Worm (Caenorhabditis elegans) whole organism, L4 larva: ENCODE results near the gene F35F10.7.

Source experiments
- F10B5.3 ChIP-seq: sonication (generic microtip); optimal IDR thresholded peaks from 2 replicates; lab custom pipeline; 2016; ENCODE audit warnings: mild to moderate bottlenecking, missing genetic modification characterization, missing compliant biosample characterization
- F26F4.8 ChIP-seq: fragments of 200-800 bp; sonication (Bioruptor generic); conservative IDR thresholded peaks from 2 replicates; pipeline ENCODE4 v1.3.6; 2022; ENCODE audit warnings: missing genetic modification characterization, missing compliant biosample characterization
- F37D6.2 ChIP-seq: sonication (generic microtip); optimal IDR thresholded peaks from 2 replicates; lab custom pipeline; 2016; ENCODE audit warnings: mild to moderate bottlenecking, missing genetic modification characterization, missing compliant biosample characterization
- Y48G9A.11 ChIP-seq: fragments of 200-800 bp; sonication (Bioruptor generic); IDR thresholded peaks from 2 replicates; pipeline ENCODE4 v1.3.6; 2022; ENCODE audit warnings: missing genetic modification reagents, missing genetic modification characterization, missing compliant biosample characterization
- aha-1 ChIP-seq: fragments of 150-350 bp; peaks from one replicate; lab custom pipeline; 2014; ENCODE audit warnings: missing biosample characterization, missing genetic modification characterization
- arid-1 ChIP-seq: fragments of 200-800 bp; sonication (Bioruptor generic); conservative IDR thresholded peaks from 2 replicates; pipeline ENCODE4 v1.3.6; 2022; ENCODE audit warnings: missing genetic modification reagents, missing genetic modification characterization, missing compliant biosample characterization
- ceh-20 ChIP-seq: fragments of 200-800 bp; sonication (Bioruptor generic); IDR thresholded peaks from 2 replicates; pipeline ENCODE4 v1.3.6; 2022; ENCODE audit warnings: missing genetic modification reagents, missing genetic modification characterization, missing compliant biosample characterization
- ceh-28 ChIP-seq: fragments of 150-350 bp; optimal IDR thresholded peaks from 2 replicates; lab custom pipeline; 2014; ENCODE audit warnings: missing biosample characterization, missing genetic modification reagents, missing genetic modification characterization
- ces-1 ChIP-seq: fragments of 150-350 bp; sonication (generic microtip); optimal IDR thresholded peaks from 4 replicates; lab custom pipeline; 2014; ENCODE audit warnings: missing biosample characterization, missing genetic modification reagents, missing genetic modification characterization
- cey-2 ChIP-seq: sonication (generic microtip); optimal IDR thresholded peaks from 3 replicates; lab custom pipeline; 2017; ENCODE audit warnings: missing genetic modification characterization, mild to moderate bottlenecking, missing compliant biosample characterization, antibody characterized with exemption, borderline replicate concordance; ENCODE audit not compliant: insufficient read depth
- dmd-8 ChIP-seq: fragments of 200-800 bp; sonication (Bioruptor generic); IDR thresholded peaks from 2 replicates; pipeline ENCODE4 v1.3.6; 2022; ENCODE audit warnings: missing genetic modification characterization, missing compliant biosample characterization
- dpl-1 ChIP-seq: fragments of 150-350 bp; optimal IDR thresholded peaks from 2 replicates; lab custom pipeline; 2014; ENCODE audit warnings: missing biosample characterization, missing genetic modification reagents, missing genetic modification characterization
- hmg-1.1 ChIP-seq: fragments of 200-800 bp; sonication (Bioruptor generic); IDR thresholded peaks from 2 replicates; pipeline ENCODE4 v1.3.6; 2022; ENCODE audit warnings: missing genetic modification reagents, missing genetic modification characterization, missing compliant biosample characterization
- lin-1 ChIP-seq: fragments of 200-800 bp; sonication (Bioruptor generic); IDR thresholded peaks from 2 replicates; pipeline ENCODE4 v1.3.6; 2022; ENCODE audit warnings: missing genetic modification reagents, missing genetic modification characterization, missing compliant biosample characterization
- madf-5 ChIP-seq, 2 experiments: fragments of 200-800 bp; sonication (Bioruptor generic); IDR thresholded peaks; 2 replicates each; pipeline ENCODE4 v1.3.6; 2022; ENCODE audit warnings: missing compliant biosample characterization in 2 of 2, missing genetic modification characterization in 2 of 2
- mdl-1 ChIP-seq, 2 experiments: fragments of 150-350 bp in 1 of 2; sonication (generic microtip) in 1 of 2; optimal IDR thresholded peaks; 2 replicates each; lab custom pipeline; 2014 to 2017; ENCODE audit warnings: missing biosample characterization in 2 of 2, missing genetic modification characterization in 2 of 2
- mxl-2 ChIP-seq: fragments of 200-800 bp; sonication (Bioruptor generic); conservative IDR thresholded peaks from 2 replicates; pipeline ENCODE4 v1.3.6; 2022; ENCODE audit warnings: missing genetic modification reagents, missing genetic modification characterization, missing compliant biosample characterization
- nhr-237 ChIP-seq: sonication (generic microtip); optimal IDR thresholded peaks from 2 replicates; lab custom pipeline; 2017; ENCODE audit warnings: missing biosample characterization, missing genetic modification characterization
- nhr-41 ChIP-seq: fragments of 200-800 bp; sonication (Bioruptor generic); IDR thresholded peaks from 2 replicates; pipeline ENCODE4 v1.3.6; 2022; ENCODE audit warnings: missing genetic modification reagents, missing genetic modification characterization, missing compliant biosample characterization
- nhr-6 ChIP-seq: fragments of 150-350 bp; optimal IDR thresholded peaks from 2 replicates; lab custom pipeline; 2014; ENCODE audit warnings: missing biosample characterization, missing genetic modification characterization
- spr-3 ChIP-seq: fragments of 200-800 bp; sonication (Bioruptor generic); optimal IDR thresholded peaks from 2 replicates; lab custom pipeline; 2018; ENCODE audit warnings: mild to moderate bottlenecking, missing genetic modification characterization, missing compliant biosample characterization
- unc-130 ChIP-seq: sonication (generic microtip); optimal IDR thresholded peaks from 2 replicates; lab custom pipeline; 2016; ENCODE audit warnings: missing genetic modification reagents, missing genetic modification characterization, missing compliant biosample characterization
- unc-62 ChIP-seq, 3 experiments: fragments of 150-350 bp in 1 of 3; sonication (generic microtip); optimal IDR thresholded peaks in 2 of 3; peaks in 1 of 3; 1 replicate in 1 of 3; 2 replicates in 2 of 3; lab custom pipeline; 2014 to 2017; ENCODE audit warnings: missing biosample characterization in 3 of 3, missing genetic modification characterization in 3 of 3, missing genetic modification reagents in 3 of 3, missing genotype in 1 of 3
- zfp-3 ChIP-seq: fragments of 200-800 bp; sonication (Bioruptor generic); conservative IDR thresholded peaks from 2 replicates; pipeline ENCODE4 v1.3.6; 2022; ENCODE audit warnings: missing genetic modification reagents, missing genetic modification characterization, missing compliant biosample characterization
- ztf-7 ChIP-seq: fragments of 150-350 bp; optimal IDR thresholded peaks from 2 replicates; lab custom pipeline; 2014; ENCODE audit warnings: missing biosample characterization, missing genetic modification characterization

Gene F35F10.7

ce11 chrV:3308169-3308568, 20.9 kb upstream of the F35F10.7 start, which contains the start of gene srbc-3:
Gene srbc-3 (plus strand): TSS chrV:3308469.
- no peak for TF ChIP-seq ceh-28
- TF ChIP-seq ceh-20 = no peak
- no peak for TF ChIP-seq ces-1 (GFP tag; lab: Kevin White, UChicago)
- TF ChIP-seq mxl-2 (GFP tag; lab: Robert Waterston, UW) = no peak
- TF ChIP-seq lin-1 (GFP tag; lab: Robert Waterston, UW) = no peak
- peak in 1 of 2 experiments; percentile 67 for TF ChIP-seq unc-62 (GFP tag; optimal IDR thresholded peaks at IDR 0.05 in 1 of 2; lab: Kevin White, UChicago)
- TF ChIP-seq unc-62 (tag; optimal IDR thresholded peaks at IDR 0.05; lab: Kevin White, UChicago) = no peak
- no peak for TF ChIP-seq F26F4.8
- no peak for TF ChIP-seq cey-2 (tag; lab: Kevin White, UChicago)

- TF ChIP-seq unc-62 (GFP tag; optimal IDR thresholded peaks at IDR 0.05 in 1 of 2; lab: Kevin White, UChicago) (no peak), unc-62 (tag; optimal IDR thresholded peaks at IDR 0.05; lab: Kevin White, UChicago) (no peak), Y48G9A.11 (GFP tag; lab: Robert Waterston, UW) (no peak), mdl-1 (tag; optimal IDR thresholded peaks at IDR 0.05; lab: Kevin White, UChicago) (no peak), dmd-8 (GFP tag; lab: Robert Waterston, UW) (no peak), aha-1 (tag; lab: Kevin White, UChicago) (peak; percentile 2), zfp-3 (no peak)
- TF ChIP-seq, all 104 proteins: peak for 1
Measured at ce11 chrV:3301898-3302297, 14.7 kb upstream of the F35F10.7 start, which contains the start of gene srbc-1. Gene srbc-1 (minus strand): TSS chrV:3301998.

- TF ChIP-seq dpl-1 (GFP tag; lab: Kevin White, UChicago) = no peak
- peak in 1 of 2 experiments; percentile 70; a peak in 1 of 4 replicates for TF ChIP-seq madf-5 (GFP tag; IDR thresholded peaks at IDR 0.05; lab: Robert Waterston, UW)
- TF ChIP-seq aha-1 (tag; lab: Kevin White, UChicago) = no peak
- TF ChIP-seq hmg-1.1 (GFP tag; lab: Robert Waterston, UW) = no peak
Measured at ce11 chrV:3299437-3299836, 12.2 kb upstream of the F35F10.7 start.

ce11 chrV:3297764-3298163, 10.5 kb upstream of the F35F10.7 start, which contains the start of gene srx-122:
Gene srx-122 (minus strand): TSS chrV:3297864.
- no peak for TF ChIP-seq mdl-1 (tag; optimal IDR thresholded peaks at IDR 0.05; lab: Kevin White, UChicago)

- TF ChIP-seq unc-62 (GFP tag; optimal IDR thresholded peaks at IDR 0.05 in 1 of 2; lab: Kevin White, UChicago) (peak in 1 of 2 experiments; percentile 94), unc-62 (tag; optimal IDR thresholded peaks at IDR 0.05; lab: Kevin White, UChicago) (no peak), lin-1 (GFP tag; lab: Robert Waterston, UW) (no peak), F37D6.2 (tag; lab: Kevin White, UChicago) (no peak), unc-130 (no peak)
- TF ChIP-seq, all 104 proteins: peak for 1
Measured at ce11 chrV:3295368-3295767, 8.1 kb upstream of the F35F10.7 start.

- no peak for TF ChIP-seq arid-1 (GFP tag; lab: Robert Waterston, UW)
- no peak for TF ChIP-seq nhr-6 (tag; lab: Kevin White, UChicago)
- no peak for TF ChIP-seq ztf-7
- TF ChIP-seq spr-3 = no peak
- TF ChIP-seq mdl-1 (tag; optimal IDR thresholded peaks at IDR 0.05; lab: Kevin White, UChicago) = no peak
- TF ChIP-seq F10B5.3 = no peak
- no peak for TF ChIP-seq nhr-41 (GFP tag; lab: Robert Waterston, UW)
- TF ChIP-seq F26F4.8 = no peak
Measured at ce11 chrV:3289267-3289666, 2.0 kb upstream of the F35F10.7 start, which contains the start of gene F35F10.6. Gene F35F10.6 (minus strand): TSS chrV:3289367.

ce11 chrV:3288134-3288533, 904 bp upstream of the F35F10.7 start:
- TF ChIP-seq aha-1 (tag; lab: Kevin White, UChicago) (peak; percentile 34), ces-1 (GFP tag; lab: Kevin White, UChicago) (no peak), nhr-237 (tag; lab: Kevin White, UChicago) (no peak), madf-5 (GFP tag; IDR thresholded peaks at IDR 0.05; lab: Robert Waterston, UW) (0 out of 4 replicates have a peak, but pooled peaks of 1 of the 2 experiments have one; percentile 13)
